Worm (Caenorhabditis elegans) whole organism, L1 larva: ENCODE data around the gene vab-23.

ENCODE experiments used
- C16A3.4 ChIP-seq: fragments of 150-350 bp; optimal IDR thresholded peaks from 2 replicates; lab custom pipeline; 2014; ENCODE audit warnings: missing biosample characterization, missing genetic modification characterization
- nhr-28 ChIP-seq: fragments of 150-350 bp; optimal IDR thresholded peaks from 2 replicates; lab custom pipeline; 2014; ENCODE audit warnings: missing biosample characterization, missing genetic modification characterization
- unc-62 ChIP-seq: fragments of 150-350 bp; optimal IDR thresholded peaks from 2 replicates; lab custom pipeline; 2014; ENCODE audit warnings: missing biosample characterization, missing genetic modification reagents, missing genetic modification characterization
- unc-86 ChIP-seq: sonication (generic microtip); optimal IDR thresholded peaks from 2 replicates; lab custom pipeline; 2016; ENCODE audit warnings: missing genetic modification characterization, missing compliant biosample characterization

- TF ChIP-seq unc-62 (GFP tag; lab: Kevin White, UChicago) = no peak
- no peak for TF ChIP-seq unc-86 (tag; lab: Kevin White, UChicago)
- TF ChIP-seq C16A3.4 (tag; lab: Kevin White, UChicago) = no peak
- TF ChIP-seq nhr-28 (tag; lab: Kevin White, UChicago) = no peak
Measured at ce11 chrII:11879784-11880183, 21.2 kb downstream of the vab-23 start.
